Fruit fly (Drosophila melanogaster) whole organism, embryonic: ENCODE measurements around the gene APP-BP1.
A peak's percentile ranks its signal among the peaks of the same experiment; 100 is the strongest.

Source experiments
- Abd-B ChIP-seq: fragments of 200-800 bp; sonication (Bioruptor generic); optimal IDR thresholded peaks from 2 replicates; lab custom pipeline; 2018; ENCODE audit warnings: missing biosample characterization, mild to moderate bottlenecking, missing genetic modification characterization, moderate library complexity
- Ada2b ChIP-seq: fragments of 200-800 bp; sonication (Bioruptor generic); IDR thresholded peaks from 2 replicates; pipeline ENCODE4 v1.3.6; 2022; ENCODE audit warnings: missing biosample characterization, missing genetic modification characterization
- CG10654 ChIP-seq: fragments of 200-800 bp; sonication (Bioruptor generic); optimal IDR thresholded peaks from 2 replicates; lab custom pipeline; 2016; ENCODE audit warnings: missing biosample characterization, missing genetic modification characterization
- CG12744 ChIP-seq: fragments of 200-800 bp; sonication (Bioruptor generic); optimal IDR thresholded peaks from 2 replicates; lab custom pipeline; 2016; ENCODE audit warnings: missing biosample characterization, missing genetic modification characterization
- CG13287 ChIP-seq: fragments of 200-800 bp; sonication (Bioruptor generic); IDR thresholded peaks from 2 replicates; pipeline ENCODE4 v1.3.6; 2022; ENCODE audit warnings: missing biosample characterization, missing genetic modification characterization; ENCODE audit not compliant: partially characterized antibody
- CG13424 ChIP-seq: fragments of 200-800 bp; sonication (Bioruptor generic); optimal IDR thresholded peaks from 2 replicates; lab custom pipeline; 2019; ENCODE audit warnings: missing biosample characterization, mild to moderate bottlenecking, missing genetic modification characterization, moderate library complexity
- CG1603 ChIP-seq: fragments of 200-800 bp; sonication (Bioruptor generic); optimal IDR thresholded peaks from 2 replicates; lab custom pipeline; 2019; ENCODE audit warnings: missing biosample characterization, mild to moderate bottlenecking, missing genetic modification characterization, moderate library complexity
- CG16779 ChIP-seq: fragments of 200-800 bp; sonication (Bioruptor generic); IDR thresholded peaks from 2 replicates; pipeline ENCODE4 v1.3.6; 2022; ENCODE audit warnings: missing biosample characterization, missing genetic modification characterization
- CG17829 ChIP-seq: fragments of 200-800 bp; optimal IDR thresholded peaks from 2 replicates; lab custom pipeline; 2019; ENCODE audit warnings: missing biosample characterization, mild to moderate bottlenecking, missing genetic modification characterization, moderate library complexity
- CG18262 ChIP-seq: fragments of 200-800 bp; optimal IDR thresholded peaks from 3 replicates; lab custom pipeline; 2019; ENCODE audit warnings: missing biosample characterization, mild to moderate bottlenecking, missing genetic modification characterization, moderate library complexity
- CG7556 ChIP-seq: fragments of 200-800 bp; sonication (Bioruptor generic); optimal IDR thresholded peaks from 2 replicates; lab custom pipeline; 2017; ENCODE audit warnings: missing biosample characterization, mild to moderate bottlenecking, missing genetic modification characterization
- CG7745 ChIP-seq: fragments of 200-800 bp; sonication (Bioruptor generic); optimal IDR thresholded peaks from 2 replicates; lab custom pipeline; 2018; ENCODE audit warnings: missing biosample characterization, mild to moderate bottlenecking, missing genetic modification characterization, moderate library complexity
- CG7786 ChIP-seq: fragments of 200-800 bp; sonication (Bioruptor generic); optimal IDR thresholded peaks from 2 replicates; lab custom pipeline; 2016; ENCODE audit warnings: missing biosample characterization, missing genetic modification characterization
- CG7963 ChIP-seq: fragments of 200-800 bp; sonication (Bioruptor generic); IDR thresholded peaks from 3 replicates; pipeline ENCODE4 v1.3.6; 2022; ENCODE audit warnings: missing biosample characterization, missing genetic modification characterization; ENCODE audit not compliant: partially characterized antibody
- CG8765 ChIP-seq: fragments of 200-800 bp; sonication (Bioruptor generic); IDR thresholded peaks from 2 replicates; pipeline ENCODE4 v1.3.6; 2022; ENCODE audit warnings: missing biosample characterization, missing genetic modification characterization
- CG9797 ChIP-seq: fragments of 200-800 bp; sonication (Bioruptor generic); optimal IDR thresholded peaks from 3 replicates; lab custom pipeline; 2018; ENCODE audit warnings: missing biosample characterization, mild to moderate bottlenecking, missing genetic modification characterization
- Chrac-16 ChIP-seq: fragments of 200-800 bp; sonication (Bioruptor generic); optimal IDR thresholded peaks from 3 replicates; lab custom pipeline; 2016; ENCODE audit warnings: missing biosample characterization, missing genetic modification characterization
- Dfd ChIP-seq, 2 experiments: fragments of >200 bp; optimal IDR thresholded peaks; 2 replicates each; lab custom pipeline; 2017; ENCODE audit warnings: missing biosample characterization in 2 of 2, missing genetic modification characterization in 2 of 2
- Dll ChIP-seq: fragments of 200-800 bp; sonication (Bioruptor generic); IDR thresholded peaks from 4 replicates; pipeline ENCODE4 v1.3.6; 2022; ENCODE audit warnings: missing biosample characterization, missing genetic modification characterization; ENCODE audit not compliant: partially characterized antibody
- HHEX ChIP-seq: fragments of 200-800 bp; sonication (Bioruptor generic); optimal IDR thresholded peaks from 3 replicates; lab custom pipeline; 2017; ENCODE audit warnings: missing biosample characterization, mild to moderate bottlenecking, missing genetic modification characterization, missing genetic modification reagents
- Hand ChIP-seq: fragments of 200-800 bp; sonication (Bioruptor generic); optimal IDR thresholded peaks from 2 replicates; lab custom pipeline; 2017; ENCODE audit warnings: mild to moderate bottlenecking, missing biosample characterization, missing genetic modification reagents, missing genetic modification characterization
- MESR4 ChIP-seq: fragments of 200-800 bp; sonication (Bioruptor generic); optimal IDR thresholded peaks from 2 replicates; lab custom pipeline; 2018; ENCODE audit warnings: missing biosample characterization, mild to moderate bottlenecking, missing genetic modification characterization, moderate library complexity
- Pdp1 ChIP-seq, 2 experiments: fragments of 200-800 bp; sonication (Bioruptor generic); optimal IDR thresholded peaks; 3 replicates each; lab custom pipeline; 2016; ENCODE audit warnings: missing biosample characterization in 2 of 2, missing genetic modification characterization in 2 of 2, mild to moderate bottlenecking in 1 of 2, moderate library complexity in 1 of 2
- Stat92E ChIP-seq, 3 experiments: fragments of >200 bp in 2 of 3; fragments of 200-800 bp in 1 of 3; sonication (Bioruptor generic) in 1 of 3; optimal IDR thresholded peaks; 2 replicates each; lab custom pipeline; 2017 to 2019; ENCODE audit warnings: missing biosample characterization in 3 of 3, missing genetic modification characterization in 3 of 3, mild to moderate bottlenecking in 1 of 3, moderate library complexity in 1 of 3
- YL-1 ChIP-seq: fragments of 200-800 bp; sonication (Bioruptor generic); optimal IDR thresholded peaks from 3 replicates; lab custom pipeline; 2017; ENCODE audit warnings: missing biosample characterization, mild to moderate bottlenecking, missing genetic modification characterization
- bbx ChIP-seq: fragments of 200-800 bp; sonication (Bioruptor generic); IDR thresholded peaks from 2 replicates; pipeline ENCODE4 v1.3.6; 2022; ENCODE audit warnings: missing biosample characterization, missing genetic modification characterization; ENCODE audit not compliant: partially characterized antibody
- bigmax ChIP-seq: fragments of 200-800 bp; sonication (Bioruptor generic); optimal IDR thresholded peaks from 2 replicates; lab custom pipeline; 2018; ENCODE audit warnings: missing biosample characterization, mild to moderate bottlenecking, missing genetic modification characterization
- bowl ChIP-seq: fragments of 200-800 bp; sonication (Bioruptor generic); IDR thresholded peaks from 2 replicates; pipeline ENCODE4 v1.3.6; 2022; ENCODE audit warnings: missing biosample characterization, missing genetic modification characterization
- chinmo ChIP-seq: fragments of 200-800 bp; sonication (Bioruptor generic); IDR thresholded peaks from 4 replicates; pipeline ENCODE4 v1.3.6; 2022; ENCODE audit warnings: missing biosample characterization, missing genetic modification characterization; ENCODE audit not compliant: partially characterized antibody
- chm ChIP-seq: fragments of 200-800 bp; sonication (Bioruptor generic); IDR thresholded peaks from 2 replicates; pipeline ENCODE4 v1.3.6; 2022; ENCODE audit warnings: missing biosample characterization, missing genetic modification characterization
- crc ChIP-seq: fragments of 200-800 bp; sonication (Bioruptor generic); optimal IDR thresholded peaks from 2 replicates; lab custom pipeline; 2016; ENCODE audit warnings: missing biosample characterization, missing genetic modification characterization
- da ChIP-seq: fragments of 200-800 bp; sonication (Bioruptor generic); optimal IDR thresholded peaks from 2 replicates; lab custom pipeline; 2016; ENCODE audit warnings: missing biosample characterization, missing genetic modification characterization
- eve ChIP-seq, 2 experiments: fragments of >200 bp; optimal IDR thresholded peaks; 2 replicates each; lab custom pipeline; 2017; ENCODE audit warnings: missing biosample characterization in 2 of 2, missing genetic modification characterization in 2 of 2
- gro ChIP-seq: fragments of 200-800 bp; sonication (Bioruptor generic); optimal IDR thresholded peaks from 2 replicates; lab custom pipeline; 2016; ENCODE audit warnings: missing biosample characterization, missing genetic modification characterization
- gsb ChIP-seq: fragments of 200-800 bp; sonication (Bioruptor generic); IDR thresholded peaks from 2 replicates; pipeline ENCODE4 v1.3.6; 2022; ENCODE audit warnings: missing biosample characterization, missing genetic modification characterization
- hb ChIP-seq: fragments of 200-800 bp; sonication (Bioruptor generic); IDR thresholded peaks from 3 replicates; pipeline ENCODE4 v1.3.6; 2022; ENCODE audit warnings: missing biosample characterization, missing genetic modification characterization; ENCODE audit not compliant: partially characterized antibody
- klu ChIP-seq: fragments of 200-800 bp; sonication (Bioruptor generic); IDR thresholded peaks from 2 replicates; pipeline ENCODE4 v1.3.6; 2022; ENCODE audit warnings: missing biosample characterization, missing genetic modification characterization
- lov ChIP-seq, 2 experiments: fragments of 200-800 bp in 1 of 2; fragments of >200 bp in 1 of 2; sonication (Bioruptor generic) in 1 of 2; IDR thresholded peaks in 1 of 2; optimal IDR thresholded peaks in 1 of 2; 2 replicates in 1 of 2; 3 replicates in 1 of 2; pipeline versions ENCODE4 v1.3.6 to Lab custom; 2017 to 2022; ENCODE audit warnings: missing biosample characterization in 1 of 2, missing genetic modification characterization in 1 of 2
- nau ChIP-seq: fragments of 200-800 bp; sonication (Bioruptor generic); optimal IDR thresholded peaks from 3 replicates; lab custom pipeline; 2017; ENCODE audit warnings: missing biosample characterization, mild to moderate bottlenecking, missing genetic modification characterization, missing genetic modification reagents
- nmo ChIP-seq: fragments of 200-800 bp; sonication (Bioruptor generic); optimal IDR thresholded peaks from 2 replicates; lab custom pipeline; 2018; ENCODE audit warnings: missing biosample characterization, mild to moderate bottlenecking, missing genetic modification characterization, moderate library complexity
- odd ChIP-seq: fragments of 200-800 bp; sonication (Bioruptor generic); optimal IDR thresholded peaks from 2 replicates; lab custom pipeline; 2017; ENCODE audit warnings: missing biosample characterization, mild to moderate bottlenecking, missing genetic modification characterization
- pb ChIP-seq: fragments of 200-800 bp; sonication (Bioruptor generic); optimal IDR thresholded peaks from 3 replicates; lab custom pipeline; 2016; ENCODE audit warnings: missing biosample characterization, missing genetic modification characterization
- pros ChIP-seq: fragments of 200-800 bp; sonication (Bioruptor generic); optimal IDR thresholded peaks from 3 replicates; lab custom pipeline; 2019; ENCODE audit warnings: missing biosample characterization, mild to moderate bottlenecking, missing genetic modification characterization, moderate library complexity
- seq ChIP-seq: fragments of 200-800 bp; sonication (Bioruptor generic); IDR thresholded peaks from 2 replicates; pipeline ENCODE4 v1.3.6; 2022; ENCODE audit warnings: missing biosample characterization, missing genetic modification characterization
- usp ChIP-seq: fragments of >200 bp; optimal IDR thresholded peaks from 2 replicates; lab custom pipeline; 2017; ENCODE audit warnings: missing biosample characterization, missing genetic modification characterization
- vfl ChIP-seq: fragments of 200-800 bp; sonication (Bioruptor generic); optimal IDR thresholded peaks from 2 replicates; lab custom pipeline; 2016; ENCODE audit warnings: missing biosample characterization, missing genetic modification characterization
- wek ChIP-seq: fragments of 200-800 bp; sonication (Bioruptor generic); optimal IDR thresholded peaks from 3 replicates; lab custom pipeline; 2018; ENCODE audit warnings: missing biosample characterization, mild to moderate bottlenecking, missing genetic modification characterization, moderate library complexity
- z ChIP-seq: fragments of 200-800 bp; sonication (Bioruptor generic); IDR thresholded peaks from 3 replicates; pipeline ENCODE4 v1.3.6; 2022; ENCODE audit warnings: missing biosample characterization, missing genetic modification characterization
- zen2 ChIP-seq: fragments of 200-800 bp; sonication (Bioruptor generic); IDR thresholded peaks from 3 replicates; pipeline ENCODE4 v1.3.6; 2022; ENCODE audit warnings: missing biosample characterization, missing genetic modification characterization; ENCODE audit not compliant: partially characterized antibody

Gene APP-BP1

DNA sequence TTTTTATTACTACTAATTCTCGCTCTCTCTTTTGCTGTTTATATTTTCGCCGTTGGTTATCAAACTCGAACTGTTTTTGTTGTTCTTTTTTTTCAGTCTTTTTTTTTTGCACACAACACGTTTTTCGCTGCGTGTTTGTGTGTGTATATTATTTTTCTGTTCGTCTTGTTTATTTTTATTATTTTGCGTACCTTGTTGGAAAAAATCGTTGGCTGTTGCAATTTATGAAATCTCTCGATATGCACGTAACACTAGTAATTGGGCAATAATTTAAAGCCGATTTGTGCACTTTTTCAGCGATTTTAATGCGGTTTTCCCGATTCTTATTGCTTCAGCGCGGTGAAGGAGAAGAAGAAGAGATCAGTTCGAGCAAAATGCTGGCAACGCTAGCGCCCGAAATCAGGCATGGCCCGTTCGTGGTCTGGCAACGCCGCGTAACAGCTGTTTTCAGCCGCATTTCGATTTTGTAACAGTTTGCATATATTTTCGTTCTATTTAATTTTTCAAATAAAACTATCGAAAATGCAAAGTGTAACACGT lies 22.3 kb downstream of the APP-BP1 start, which contains the start of the genes FoxK and mRpL2 (continued):
- TF ChIP-seq usp (GFP tag; lab: Kevin White, UChicago) (no peak), Chrac-16 (GFP tag; lab: Kevin White, UChicago) (no peak), eve (GFP tag; optimal IDR thresholded peaks at IDR 0.05; lab: Kevin White, UChicago) (no peak), CG10654 (GFP tag; lab: Kevin White, UChicago) (no peak), CG12744 (GFP tag; lab: Kevin White, UChicago) (no peak), Stat92E (GFP tag; optimal IDR thresholded peaks at IDR 0.05; lab: Kevin White, UChicago) (no peak), YL-1 (GFP tag; lab: Kevin White, UChicago) (peak; percentile 72), CG18262 (tag; lab: Kevin White, UChicago) (no peak), gsb (GFP tag; lab: Robert Waterston, UW) (no peak), CG7556 (GFP tag; lab: Kevin White, UChicago) (no peak), hb (GFP tag; lab: Robert Waterston, UW) (no peak), zen2 (GFP tag; lab: Robert Waterston, UW) (no peak), CG13424 (tag; lab: Kevin White, UChicago) (no peak), chinmo (GFP tag; lab: Robert Waterston, UW) (no peak), Ada2b (GFP tag; lab: Robert Waterston, UW) (no peak), da (no peak), nmo (peak; percentile 19), CG13287 (GFP tag; lab: Robert Waterston, UW) (peak; percentile 57; the same call in 1 of the 2 replicates), gro (GFP tag; lab: Kevin White, UChicago) (peak; percentile 18), pb (GFP tag; lab: Kevin White, UChicago) (no peak), CG7786 (GFP tag; lab: Kevin White, UChicago) (no peak), wek (GFP tag; lab: Kevin White, UChicago) (no peak), MESR4 (GFP tag; lab: Kevin White, UChicago) (peak; percentile 71), CG1603 (tag; lab: Kevin White, UChicago) (peak; percentile 71), Dfd (GFP tag; optimal IDR thresholded peaks at IDR 0.05; lab: Kevin White, UChicago) (no peak), HHEX (GFP tag; lab: Kevin White, UChicago) (no peak), bigmax (GFP tag; lab: Kevin White, UChicago) (no peak), lov (optimal IDR thresholded peaks at IDR 0.05; lab: Kevin White, UChicago) (peak; percentile 16), lov (GFP tag; IDR thresholded peaks at IDR 0.05; lab: Robert Waterston, UW) (no peak), chm (GFP tag; lab: Robert Waterston, UW) (0 out of 2 replicates have a peak, but pooled peaks have one; percentile 4), CG17829 (tag; lab: Kevin White, UChicago) (peak; percentile 25), pros (GFP tag; lab: Kevin White, UChicago) (no peak), CG7745 (tag; lab: Kevin White, UChicago) (no peak), Pdp1 (GFP tag; optimal IDR thresholded peaks at IDR 0.05; lab: Kevin White, UChicago) (peak in 1 of 2 experiments; percentile 72), vfl (GFP tag; lab: Kevin White, UChicago) (no peak), Hand (no peak), klu (GFP tag; lab: Robert Waterston, UW) (no peak), nau (no peak), z (GFP tag; lab: Robert Waterston, UW) (no peak), odd (no peak), CG9797 (GFP tag; lab: Kevin White, UChicago) (peak; percentile 54), CG8765 (GFP tag; lab: Robert Waterston, UW) (no peak), CG7963 (GFP tag; lab: Robert Waterston, UW) (no peak), Abd-B (GFP tag; lab: Kevin White, UChicago) (no peak), Dll (GFP tag; lab: Robert Waterston, UW) (0 out of 4 replicates have a peak, but pooled peaks have one; percentile 40), seq (GFP tag; lab: Robert Waterston, UW) (no peak), crc (GFP tag; lab: Kevin White, UChicago) (no peak), bbx (GFP tag; lab: Robert Waterston, UW) (peak; percentile 56), bowl (GFP tag; lab: Robert Waterston, UW) (no peak), CG16779 (GFP tag; lab: Robert Waterston, UW) (no peak)
